Fruit fly (Drosophila melanogaster): Measurements from ENCODE around the gene Trf2.

The Trf2 gene

DNA sequence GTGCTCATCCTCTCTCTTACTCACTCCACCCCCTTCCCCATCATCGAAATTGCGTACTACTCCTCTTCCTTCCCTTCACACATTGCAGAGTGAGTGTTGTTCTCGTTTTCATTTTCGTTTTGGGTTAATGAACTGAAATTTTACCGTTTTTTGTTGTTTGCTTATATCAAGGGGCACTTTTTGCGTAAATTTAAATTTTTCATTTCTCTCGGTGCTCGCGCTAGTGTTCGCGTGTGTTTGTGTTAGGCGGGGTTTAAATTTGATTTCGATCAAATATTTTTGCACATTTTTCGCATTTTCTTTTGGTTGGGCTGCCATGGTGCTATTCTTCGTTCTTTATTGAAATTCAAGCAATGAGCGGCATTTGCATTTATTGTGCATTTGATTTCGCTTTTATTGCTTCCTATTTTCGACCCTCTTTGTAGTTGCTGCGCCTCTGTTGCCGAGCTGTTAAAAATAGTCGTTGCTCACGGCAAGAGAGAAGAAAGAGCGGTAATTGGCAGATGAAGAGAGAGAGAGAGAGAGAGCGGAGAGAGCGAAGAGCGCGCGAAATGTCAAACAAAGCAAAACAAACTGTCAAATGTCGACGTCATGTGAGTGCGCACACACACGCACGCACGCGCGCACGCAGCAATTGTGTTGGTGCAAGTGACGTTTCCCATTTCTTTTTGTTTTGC, 11.8 kb downstream of the Trf2 start:
- TF ChIP-seq cic (GFP tag; optimal IDR thresholded peaks at IDR 0.05) (peak; percentile 24), CG14711 (tag; optimal IDR thresholded peaks at IDR 0.05) (no peak), CG11617 (GFP tag; optimal IDR thresholded peaks at IDR 0.05) (peak; percentile 50), pad (GFP tag; optimal IDR thresholded peaks at IDR 0.05) (peak; percentile 85), CG1620 (GFP tag; optimal IDR thresholded peaks at IDR 0.05) (no peak), cnc (optimal IDR thresholded peaks at IDR 0.05) (no peak), bab1 (GFP tag; optimal IDR thresholded peaks at IDR 0.05) (peak; percentile 88), CG7101 (tag; optimal IDR thresholded peaks at IDR 0.05) (peak; percentile 59), Hr96 (GFP tag; optimal IDR thresholded peaks at IDR 0.05) (no peak), CG12768 (GFP tag; optimal IDR thresholded peaks at IDR 0.05) (peak; percentile 64), Clk (GFP tag; optimal IDR thresholded peaks at IDR 0.05) (no peak), CG33017 (tag; optimal IDR thresholded peaks at IDR 0.05) (peak; percentile 14), kay (GFP tag; ENCODE audit: borderline replicate concordance) (peak; percentile 88), ovo (GFP tag; optimal IDR thresholded peaks at IDR 0.05) (no peak), toe (GFP tag; optimal IDR thresholded peaks at IDR 0.05) (no peak), Crg-1 (GFP tag; optimal IDR thresholded peaks at IDR 0.05) (no peak), tj (GFP tag; optimal IDR thresholded peaks at IDR 0.05) (peak; percentile 75), CG5204 (GFP tag; optimal IDR thresholded peaks at IDR 0.05) (no peak), Mnt (GFP tag; optimal IDR thresholded peaks at IDR 0.05) (peak; percentile 79)

DNA sequence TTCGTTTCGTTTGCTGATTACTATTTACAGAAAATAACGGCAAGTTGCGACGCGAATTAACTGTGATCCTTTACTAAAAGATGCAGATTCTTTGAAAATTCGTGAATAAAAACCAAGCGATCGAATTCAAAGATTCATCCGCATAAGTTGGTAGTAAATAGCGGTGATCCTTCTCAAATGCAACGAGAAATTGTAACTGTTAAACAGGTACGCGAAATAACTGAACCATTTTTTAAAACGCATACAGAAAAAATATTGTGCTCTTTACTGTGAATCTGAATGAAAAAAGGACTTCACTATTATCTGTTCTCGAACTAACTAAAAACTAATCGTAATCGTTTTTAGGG, 12.3 kb downstream of the Trf2 start:
- no peak for TF ChIP-seq Clk (GFP tag; optimal IDR thresholded peaks at IDR 0.05)
- peak; percentile 75 for TF ChIP-seq ovo (GFP tag; optimal IDR thresholded peaks at IDR 0.05)

DNA sequence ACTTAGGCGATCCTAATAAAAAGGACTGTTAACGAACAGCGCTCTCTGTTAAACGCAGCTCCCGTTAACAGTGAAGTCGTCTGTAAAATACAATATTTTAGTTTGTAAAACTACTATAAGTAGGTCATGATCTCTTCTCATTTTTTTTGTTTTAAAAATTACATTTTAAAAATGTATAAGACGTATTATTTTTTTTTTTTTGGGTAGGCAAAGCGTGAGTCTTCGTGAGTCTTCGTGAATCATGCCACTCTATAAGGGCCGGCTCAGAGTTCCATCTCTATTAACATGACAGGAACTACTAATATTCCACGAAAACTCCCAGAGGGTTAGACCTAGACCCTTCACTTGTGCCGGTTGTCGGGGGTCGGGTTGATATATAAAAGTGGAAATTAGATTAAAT, 13.6 kb downstream of the Trf2 start:
- TF ChIP-seq kay (GFP tag; ENCODE audit: borderline replicate concordance) (peak; percentile 81), CG7101 (tag; optimal IDR thresholded peaks at IDR 0.05) (no peak)

DNA sequence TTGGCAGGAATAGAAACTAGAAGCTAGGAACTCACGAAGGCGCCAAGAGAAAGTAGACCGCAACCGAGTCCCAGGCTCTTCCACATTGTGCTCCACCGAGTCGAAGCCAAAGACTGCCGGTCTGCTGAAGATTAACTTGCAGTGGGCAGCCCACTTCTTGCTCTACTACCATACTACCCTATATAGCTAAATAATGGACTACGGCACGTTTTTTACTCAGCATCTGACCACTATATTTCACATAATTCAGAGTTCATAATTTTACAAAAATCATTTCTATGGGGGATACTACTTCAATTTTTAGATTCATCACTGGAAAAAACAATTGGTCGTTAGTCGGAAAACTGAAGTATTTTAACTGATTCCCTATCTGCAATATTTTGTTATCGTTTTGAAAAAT, 24.6 kb downstream of the Trf2 start, which contains the start of gene CG32712:
Gene CG32712 (minus strand): TSS at position 101 of the 400 bp plus-strand sequence.
- TF ChIP-seq toe (GFP tag; optimal IDR thresholded peaks at IDR 0.05) (no peak), cic (GFP tag; optimal IDR thresholded peaks at IDR 0.05) (no peak), CG11617 (GFP tag; optimal IDR thresholded peaks at IDR 0.05) (no peak), tj (GFP tag; optimal IDR thresholded peaks at IDR 0.05) (no peak), Hr96 (GFP tag; optimal IDR thresholded peaks at IDR 0.05) (no peak), Crg-1 (GFP tag; optimal IDR thresholded peaks at IDR 0.05) (no peak), pad (GFP tag; optimal IDR thresholded peaks at IDR 0.05) (no peak), CG7101 (tag; optimal IDR thresholded peaks at IDR 0.05) (no peak), CG14711 (tag; optimal IDR thresholded peaks at IDR 0.05) (no peak), CG5204 (GFP tag; optimal IDR thresholded peaks at IDR 0.05) (no peak), CG33017 (tag; optimal IDR thresholded peaks at IDR 0.05) (no peak), Mnt (GFP tag; optimal IDR thresholded peaks at IDR 0.05) (no peak), CG7045 (GFP tag; optimal IDR thresholded peaks at IDR 0.05) (no peak), CG12768 (GFP tag; optimal IDR thresholded peaks at IDR 0.05) (no peak), cnc (optimal IDR thresholded peaks at IDR 0.05) (no peak), bab1 (GFP tag; optimal IDR thresholded peaks at IDR 0.05) (no peak), kay (GFP tag; ENCODE audit: borderline replicate concordance) (no peak), CG1620 (GFP tag; optimal IDR thresholded peaks at IDR 0.05) (no peak)

DNA sequence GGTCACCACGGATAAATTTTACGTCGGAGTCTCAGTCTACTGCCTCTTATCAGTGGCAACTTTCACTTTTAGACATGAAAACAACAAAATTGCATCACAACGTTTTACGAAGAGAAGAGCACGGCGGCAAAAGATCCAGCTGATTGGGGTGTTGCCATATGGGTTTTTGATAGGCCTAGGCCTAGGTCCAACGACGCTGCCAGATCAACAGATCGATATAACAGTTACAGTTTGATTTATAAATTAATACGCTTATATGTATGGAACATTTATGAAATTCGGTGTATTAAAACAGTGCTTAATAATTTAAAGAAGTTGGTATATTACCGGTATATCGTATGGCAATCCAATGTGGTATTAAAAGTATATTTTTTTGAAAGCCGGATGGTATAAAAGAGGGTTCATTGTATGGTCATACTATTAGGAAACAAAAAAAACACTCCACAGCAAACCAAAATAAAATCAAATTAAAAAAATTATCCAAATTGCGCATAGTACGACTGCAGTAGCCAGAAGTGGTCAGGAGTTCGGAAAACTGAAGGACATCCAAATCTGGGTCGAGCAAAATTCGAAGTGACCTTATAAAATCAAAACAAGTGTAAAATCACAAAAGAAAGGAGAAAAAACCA, 27.7 kb downstream of the Trf2 start, which contains the start of gene CG1440:
Gene CG1440 (plus strand): TSS at position 402 of the 629 bp plus-strand sequence.
- no peak for TF ChIP-seq ovo (GFP tag; optimal IDR thresholded peaks at IDR 0.05)
- peak; percentile 59 for TF ChIP-seq Mnt (GFP tag; optimal IDR thresholded peaks at IDR 0.05)
- peak; percentile 89 for TF ChIP-seq bab1 (GFP tag; optimal IDR thresholded peaks at IDR 0.05)
- TF ChIP-seq cnc (optimal IDR thresholded peaks at IDR 0.05): no peak
- TF ChIP-seq CG1620 (GFP tag; optimal IDR thresholded peaks at IDR 0.05): peak; percentile 14
- no peak for TF ChIP-seq CG12768 (GFP tag; optimal IDR thresholded peaks at IDR 0.05)
- TF ChIP-seq CG14711 (tag; optimal IDR thresholded peaks at IDR 0.05): peak; percentile 61
- TF ChIP-seq CG5204 (GFP tag; optimal IDR thresholded peaks at IDR 0.05): no peak
- TF ChIP-seq pad (GFP tag; optimal IDR thresholded peaks at IDR 0.05): no peak
- peak; percentile 57 for TF ChIP-seq CG7101 (tag; optimal IDR thresholded peaks at IDR 0.05)
- no peak for TF ChIP-seq Crg-1 (GFP tag; optimal IDR thresholded peaks at IDR 0.05)
- no peak for TF ChIP-seq cic (GFP tag; optimal IDR thresholded peaks at IDR 0.05)
- TF ChIP-seq Hr96 (GFP tag; optimal IDR thresholded peaks at IDR 0.05): no peak
- TF ChIP-seq toe (GFP tag; optimal IDR thresholded peaks at IDR 0.05): no peak
- TF ChIP-seq kay (GFP tag; ENCODE audit: borderline replicate concordance): no peak
- no peak for TF ChIP-seq tj (GFP tag; optimal IDR thresholded peaks at IDR 0.05)
- TF ChIP-seq CG11617 (GFP tag; optimal IDR thresholded peaks at IDR 0.05): peak; percentile 33
- no peak for TF ChIP-seq CG7045 (GFP tag; optimal IDR thresholded peaks at IDR 0.05)

DNA sequence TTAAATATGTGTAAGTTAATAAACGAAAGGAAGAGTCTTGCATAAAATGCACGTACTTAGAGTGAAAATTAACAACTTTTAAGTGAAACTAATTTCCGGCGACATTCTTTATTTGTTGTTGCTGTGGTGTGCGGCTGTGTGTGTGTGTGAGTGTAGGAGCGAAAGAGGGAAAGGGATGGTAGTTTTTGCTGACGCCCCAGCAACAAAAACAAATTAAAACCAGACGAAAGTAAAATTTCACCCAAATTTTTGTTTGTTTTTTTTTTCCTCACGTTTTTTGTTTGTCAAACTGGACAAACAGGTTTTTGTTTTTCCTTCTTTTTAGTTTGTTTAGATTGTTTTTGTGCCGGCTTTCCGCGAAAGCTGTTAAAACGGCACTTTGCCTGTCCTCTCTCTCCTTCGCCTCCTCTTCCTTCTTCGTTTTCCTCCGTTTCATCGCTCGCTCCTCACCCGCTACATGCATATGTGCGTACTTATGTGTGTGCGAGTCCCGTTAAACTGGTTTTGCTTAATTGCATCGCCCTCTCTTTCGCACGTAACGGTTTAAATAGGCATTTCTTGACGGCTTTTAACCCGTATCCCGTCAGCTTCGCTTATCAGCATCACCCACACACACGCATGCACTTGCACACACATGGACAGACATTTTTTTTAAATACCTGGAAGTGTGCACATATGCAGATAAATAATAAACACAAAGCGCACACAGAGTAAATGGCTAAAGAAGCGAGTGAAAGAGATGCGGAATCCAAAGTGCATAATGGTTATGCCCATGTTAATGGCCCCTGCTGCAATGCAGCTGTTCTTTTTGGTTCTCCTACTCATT, 28.4 kb downstream of the Trf2 start, which contains the start of gene Miga:
Gene Miga (minus strand): TSS at position 536 of the 826 bp plus-strand sequence.
- TF ChIP-seq CG7045 (GFP tag; optimal IDR thresholded peaks at IDR 0.05): no peak
- TF ChIP-seq CG5204 (GFP tag; optimal IDR thresholded peaks at IDR 0.05): no peak
- TF ChIP-seq ovo (GFP tag; optimal IDR thresholded peaks at IDR 0.05): peak; percentile 100
- TF ChIP-seq bab1 (GFP tag; optimal IDR thresholded peaks at IDR 0.05): peak; percentile 33
- TF ChIP-seq CG1620 (GFP tag; optimal IDR thresholded peaks at IDR 0.05): no peak
- peak; percentile 96 for TF ChIP-seq pad (GFP tag; optimal IDR thresholded peaks at IDR 0.05)
- no peak for TF ChIP-seq CG33017 (tag; optimal IDR thresholded peaks at IDR 0.05)
- no peak for TF ChIP-seq CG7101 (tag; optimal IDR thresholded peaks at IDR 0.05)
- no peak for TF ChIP-seq toe (GFP tag; optimal IDR thresholded peaks at IDR 0.05)
- no peak for TF ChIP-seq cnc (optimal IDR thresholded peaks at IDR 0.05)
- TF ChIP-seq cic (GFP tag; optimal IDR thresholded peaks at IDR 0.05): no peak
- TF ChIP-seq CG11617 (GFP tag; optimal IDR thresholded peaks at IDR 0.05): no peak
- no peak for TF ChIP-seq Hr96 (GFP tag; optimal IDR thresholded peaks at IDR 0.05)
- no peak for TF ChIP-seq Clk (GFP tag; optimal IDR thresholded peaks at IDR 0.05)
- TF ChIP-seq kay (GFP tag; ENCODE audit: borderline replicate concordance): no peak
- peak; percentile 62 for TF ChIP-seq tj (GFP tag; optimal IDR thresholded peaks at IDR 0.05)
- TF ChIP-seq Mnt (GFP tag; optimal IDR thresholded peaks at IDR 0.05): peak; percentile 21
- no peak for TF ChIP-seq CG14711 (tag; optimal IDR thresholded peaks at IDR 0.05)
- TF ChIP-seq CG12768 (GFP tag; optimal IDR thresholded peaks at IDR 0.05): no peak
- peak; percentile 10 for TF ChIP-seq Crg-1 (GFP tag; optimal IDR thresholded peaks at IDR 0.05)

Data from whole organism, adult.